Fruit fly (Drosophila melanogaster) whole organism, prepupa: ENCODE results near the gene CG9297.

Experiments used
- Blimp-1 ChIP-seq: fragments of 200-800 bp; sonication (Bioruptor generic); optimal IDR thresholded peaks from 3 replicates; lab custom pipeline; 2017; ENCODE audit warnings: missing biosample characterization, missing genetic modification characterization, mild to moderate bottlenecking, moderate library complexity, missing genetic modification reagents
- CG11294 ChIP-seq: fragments of 200-800 bp; sonication (Bioruptor generic); IDR thresholded peaks from 2 replicates; pipeline ENCODE4 v1.3.6; 2022; ENCODE audit warnings: missing biosample characterization, missing genetic modification characterization
- CG11902 ChIP-seq: fragments of 200-800 bp; sonication (Bioruptor generic); optimal IDR thresholded peaks from 3 replicates; lab custom pipeline; 2016; ENCODE audit warnings: missing biosample characterization, missing genetic modification characterization
- CG1621 ChIP-seq: fragments of 200-800 bp; sonication (Bioruptor generic); optimal IDR thresholded peaks from 3 replicates; lab custom pipeline; 2018; ENCODE audit warnings: missing biosample characterization, mild to moderate bottlenecking, missing genetic modification characterization
- CG16779 ChIP-seq: fragments of 200-800 bp; sonication (Bioruptor generic); optimal IDR thresholded peaks from 3 replicates; lab custom pipeline; 2017; ENCODE audit warnings: missing biosample characterization, mild to moderate bottlenecking, missing genetic modification characterization
- CG3032 ChIP-seq: fragments of 200-800 bp; optimal IDR thresholded peaks from 2 replicates; lab custom pipeline; 2019; ENCODE audit warnings: missing biosample characterization, mild to moderate bottlenecking, missing genetic modification characterization, moderate library complexity
- CG34406 ChIP-seq: fragments of 200-800 bp; sonication (Bioruptor generic); optimal IDR thresholded peaks from 3 replicates; lab custom pipeline; 2016; ENCODE audit warnings: missing biosample characterization, missing genetic modification characterization
- CG4318 ChIP-seq: fragments of 200-800 bp; sonication (Bioruptor generic); optimal IDR thresholded peaks from 3 replicates; lab custom pipeline; 2017; ENCODE audit warnings: missing biosample characterization, mild to moderate bottlenecking, missing genetic modification characterization
- CG6276 ChIP-seq: fragments of 200-800 bp; sonication (Bioruptor generic); optimal IDR thresholded peaks from 2 replicates; lab custom pipeline; 2017; ENCODE audit warnings: missing biosample characterization, mild to moderate bottlenecking, missing genetic modification characterization
- CG6854 ChIP-seq: fragments of 200-800 bp; sonication (Bioruptor generic); optimal IDR thresholded peaks from 2 replicates; lab custom pipeline; 2017; ENCODE audit warnings: missing biosample characterization, mild to moderate bottlenecking, missing genetic modification characterization
- CG7368 ChIP-seq: fragments of 200-800 bp; sonication (Bioruptor generic); optimal IDR thresholded peaks from 3 replicates; lab custom pipeline; 2016; ENCODE audit warnings: missing biosample characterization, missing genetic modification characterization
- CG8319 ChIP-seq: fragments of 200-800 bp; sonication (Bioruptor generic); optimal IDR thresholded peaks from 3 replicates; lab custom pipeline; 2016; ENCODE audit warnings: missing biosample characterization, missing genetic modification characterization
- CG8632 ChIP-seq: fragments of 200-800 bp; sonication (Bioruptor generic); optimal IDR thresholded peaks from 3 replicates; lab custom pipeline; 2016; ENCODE audit warnings: missing biosample characterization, missing genetic modification characterization
- Eip75B ChIP-seq: fragments of 200-800 bp; sonication (Bioruptor generic); optimal IDR thresholded peaks from 3 replicates; lab custom pipeline; 2016; ENCODE audit warnings: missing biosample characterization, missing genetic modification characterization
- Eip78C ChIP-seq: fragments of 200-800 bp; sonication (Bioruptor generic); peaks from one replicate; lab custom pipeline; 2016; ENCODE audit warnings: missing biosample characterization, missing genetic modification characterization
- Eip93F ChIP-seq: fragments of 200-800 bp; sonication (Bioruptor generic); optimal IDR thresholded peaks from 2 replicates; lab custom pipeline; 2016; ENCODE audit warnings: missing biosample characterization, mild to moderate bottlenecking, missing genetic modification characterization
- Gug ChIP-seq: fragments of 200-800 bp; sonication (Bioruptor generic); IDR thresholded peaks from 2 replicates; pipeline ENCODE4 v1.3.6; 2022; ENCODE audit warnings: missing biosample characterization, missing genetic modification characterization
- Hr38 ChIP-seq: sonication (Bioruptor generic); optimal IDR thresholded peaks from 2 replicates; lab custom pipeline; 2016; ENCODE audit warnings: missing biosample characterization, missing genetic modification characterization
- Hr39 ChIP-seq: fragments of 200-800 bp; sonication (Bioruptor generic); optimal IDR thresholded peaks from 2 replicates; lab custom pipeline; 2016; ENCODE audit warnings: missing biosample characterization, missing genetic modification characterization
- OdsH ChIP-seq: fragments of 200-800 bp; sonication (Bioruptor generic); optimal IDR thresholded peaks from 3 replicates; lab custom pipeline; 2016; ENCODE audit warnings: missing biosample characterization, missing genetic modification characterization
- Smox ChIP-seq: fragments of 200-800 bp; sonication (Bioruptor generic); optimal IDR thresholded peaks from 3 replicates; lab custom pipeline; 2016; ENCODE audit warnings: missing biosample characterization, missing genetic modification characterization
- Sox102F ChIP-seq: fragments of 200-800 bp; sonication (Bioruptor generic); optimal IDR thresholded peaks from 2 replicates; lab custom pipeline; 2016; ENCODE audit warnings: missing biosample characterization, mild to moderate bottlenecking, missing genetic modification characterization
- Sox15 ChIP-seq: fragments of 200-800 bp; sonication (Bioruptor generic); optimal IDR thresholded peaks from 3 replicates; lab custom pipeline; 2016; ENCODE audit warnings: missing biosample characterization, missing genetic modification characterization
- acj6 ChIP-seq: fragments of 200-800 bp; sonication (Bioruptor generic); optimal IDR thresholded peaks from 3 replicates; lab custom pipeline; 2016; ENCODE audit warnings: missing biosample characterization, missing genetic modification characterization
- cyc ChIP-seq: fragments of 200-800 bp; sonication (Bioruptor generic); optimal IDR thresholded peaks from 3 replicates; lab custom pipeline; 2016; ENCODE audit warnings: missing biosample characterization, missing genetic modification characterization
- dac ChIP-seq: fragments of 200-800 bp; sonication (Bioruptor generic); optimal IDR thresholded peaks from 2 replicates; lab custom pipeline; 2017; ENCODE audit warnings: missing biosample characterization, mild to moderate bottlenecking, missing genetic modification characterization
- eg ChIP-seq: fragments of 200-800 bp; sonication (Bioruptor generic); IDR thresholded peaks from 3 replicates; pipeline ENCODE4 v1.3.6; 2022; ENCODE audit warnings: missing biosample characterization, missing genetic modification characterization
- esn ChIP-seq: fragments of 200-800 bp; sonication (Bioruptor generic); optimal IDR thresholded peaks from 2 replicates; lab custom pipeline; 2016; ENCODE audit warnings: missing biosample characterization, mild to moderate bottlenecking, missing genetic modification characterization, moderate library complexity
- fd59A ChIP-seq: fragments of 200-800 bp; sonication (Bioruptor generic); optimal IDR thresholded peaks from 2 replicates; lab custom pipeline; 2017; ENCODE audit warnings: missing biosample characterization, mild to moderate bottlenecking, missing genetic modification characterization, missing genetic modification reagents
- fkh ChIP-seq: fragments of 200-800 bp; sonication (Bioruptor generic); optimal IDR thresholded peaks from 3 replicates; lab custom pipeline; 2017; ENCODE audit warnings: missing biosample characterization, mild to moderate bottlenecking, missing genetic modification characterization, moderate library complexity
- lz ChIP-seq: fragments of 200-800 bp; sonication (Bioruptor generic); optimal IDR thresholded peaks from 3 replicates; lab custom pipeline; 2016; ENCODE audit warnings: missing biosample characterization, missing genetic modification characterization
- net ChIP-seq: fragments of 200-800 bp; sonication (Bioruptor generic); optimal IDR thresholded peaks from 3 replicates; lab custom pipeline; 2016; ENCODE audit warnings: missing biosample characterization, missing genetic modification characterization
- pdm3 ChIP-seq: fragments of 200-800 bp; sonication (Bioruptor generic); optimal IDR thresholded peaks from 3 replicates; lab custom pipeline; 2016; ENCODE audit warnings: missing biosample characterization, missing genetic modification characterization
- svp ChIP-seq: fragments of 200-800 bp; sonication (Bioruptor generic); peaks from one replicate; lab custom pipeline; 2016; ENCODE audit warnings: missing biosample characterization, missing genetic modification characterization
- topi ChIP-seq: fragments of 200-800 bp; sonication (Bioruptor generic); optimal IDR thresholded peaks from 3 replicates; lab custom pipeline; 2016; ENCODE audit warnings: missing biosample characterization, missing genetic modification characterization
- vri ChIP-seq: fragments of 200-800 bp; sonication (Bioruptor generic); optimal IDR thresholded peaks from 3 replicates; lab custom pipeline; 2016; ENCODE audit warnings: missing biosample characterization, mild to moderate bottlenecking, missing genetic modification characterization

Gene CG9297

dm6 chr3R:13800430-13800848, 29.1 kb downstream of the CG9297 start (continued):
- TF ChIP-seq Blimp-1 (GFP tag; lab: Kevin White, UChicago) (peak; percentile 14), CG8319 (peak; percentile 30), CG6276 (GFP tag; lab: Kevin White, UChicago) (peak; percentile 53), fkh (GFP tag; lab: Kevin White, UChicago) (peak; percentile 62), dac (GFP tag; lab: Kevin White, UChicago) (peak; percentile 36), CG11902 (GFP tag; lab: Kevin White, UChicago) (peak; percentile 48), esn (GFP tag; lab: Kevin White, UChicago) (peak; percentile 75), CG7368 (peak; percentile 53), fd59A (GFP tag; lab: Kevin White, UChicago) (peak; percentile 43), CG34406 (GFP tag; lab: Kevin White, UChicago) (peak; percentile 75), CG1621 (peak; percentile 66), OdsH (GFP tag; lab: Kevin White, UChicago) (peak; percentile 72), acj6 (GFP tag; lab: Kevin White, UChicago) (peak; percentile 71), Hr38 (no peak), Sox15 (GFP tag; lab: Kevin White, UChicago) (peak; percentile 15), vri (peak; percentile 53), Smox (GFP tag; lab: Kevin White, UChicago) (peak; percentile 62), cyc (GFP tag; lab: Kevin White, UChicago) (peak; percentile 50), CG8632 (GFP tag; lab: Kevin White, UChicago) (peak; percentile 76), CG3032 (tag; lab: Kevin White, UChicago) (peak; percentile 51), topi (peak; percentile 65), CG6854 (GFP tag; lab: Kevin White, UChicago) (peak; percentile 8)

dm6 chr3R:13801184-13802056, 30.1 kb downstream of the CG9297 start:
- TF ChIP-seq Eip93F (GFP tag; lab: Kevin White, UChicago) (no peak), net (GFP tag; lab: Kevin White, UChicago) (no peak), Blimp-1 (GFP tag; lab: Kevin White, UChicago) (no peak), CG7368 (no peak), Hr39 (GFP tag; lab: Kevin White, UChicago) (no peak), CG1621 (no peak), pdm3 (GFP tag; lab: Kevin White, UChicago) (no peak), CG8632 (GFP tag; lab: Kevin White, UChicago) (no peak), lz (GFP tag; lab: Kevin White, UChicago) (no peak), Gug (GFP tag; lab: Robert Waterston, UW) (no peak), CG11294 (GFP tag; lab: Robert Waterston, UW) (no peak), CG6276 (GFP tag; lab: Kevin White, UChicago) (no peak), eg (GFP tag; lab: Robert Waterston, UW) (no peak), CG8319 (no peak), CG16779 (tag; lab: Kevin White, UChicago) (no peak), vri (no peak), Eip75B (no peak), Eip78C (GFP tag; lab: Kevin White, UChicago) (no peak), CG4318 (GFP tag; lab: Kevin White, UChicago) (no peak)

dm6 chr3R:13802057-13802817, 30.9 kb downstream of the CG9297 start:
- TF ChIP-seq Sox102F (GFP tag; lab: Kevin White, UChicago) (no peak), svp (GFP tag; lab: Kevin White, UChicago) (peak; percentile 47)
